Fruit fly (Drosophila melanogaster): Measurements from ENCODE around the gene Or67c.

The Or67c gene

DNA sequence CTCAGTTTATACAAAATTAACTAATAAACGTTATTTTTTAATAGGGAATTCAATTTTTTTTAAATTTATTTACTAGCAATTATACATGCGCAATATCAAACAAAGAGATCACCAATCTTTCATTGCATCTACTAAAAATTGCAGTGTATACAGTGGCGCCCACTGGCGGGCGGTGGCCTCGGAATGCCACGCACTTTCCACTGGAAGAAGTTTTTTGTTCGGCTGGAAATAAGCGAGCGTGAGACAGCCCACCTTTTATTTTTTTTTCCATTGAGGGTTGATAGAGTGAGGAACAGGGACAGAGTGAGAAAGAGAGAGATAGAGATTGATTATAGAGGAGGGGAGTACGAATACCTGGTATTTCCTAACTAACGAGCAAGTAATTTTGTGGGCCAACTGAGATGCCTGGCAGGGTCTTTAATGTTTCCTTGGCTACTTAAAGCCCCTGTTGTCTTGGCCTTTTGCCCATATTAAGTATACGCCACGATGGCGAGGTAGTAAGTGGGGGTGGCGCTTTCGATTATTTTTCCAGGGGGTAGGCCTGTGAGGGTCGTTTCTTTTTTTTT, 27.2 kb upstream of the Or67c start:
- no peak for TF ChIP-seq CG7045 (GFP tag; optimal IDR thresholded peaks at IDR 0.05)

DNA sequence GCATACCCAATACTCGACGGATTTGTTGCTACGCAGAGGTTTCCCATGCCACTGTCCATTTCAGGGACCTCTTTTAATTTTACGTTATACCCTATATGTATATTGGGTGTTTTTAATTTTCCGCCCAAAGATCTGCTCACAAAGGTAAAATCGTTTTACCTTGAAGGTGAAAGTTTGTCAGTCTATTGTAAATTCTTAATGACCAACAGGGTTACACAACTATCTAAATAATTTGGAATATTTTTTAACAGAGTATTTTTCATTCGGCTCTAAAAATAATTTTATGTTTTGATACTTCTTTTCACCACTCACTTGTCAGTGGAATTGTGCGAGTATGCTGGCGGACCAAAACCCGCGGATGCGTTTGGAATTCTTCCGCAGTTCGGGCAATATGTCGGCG, 23.1 kb upstream of the Or67c start:
- no peak for TF ChIP-seq CG7101 (tag; optimal IDR thresholded peaks at IDR 0.05)
- no peak for TF ChIP-seq pad (GFP tag; optimal IDR thresholded peaks at IDR 0.05)
- no peak for TF ChIP-seq Crg-1 (GFP tag; optimal IDR thresholded peaks at IDR 0.05)
- no peak for TF ChIP-seq CG11617 (GFP tag; optimal IDR thresholded peaks at IDR 0.05)
- TF ChIP-seq CG1620 (GFP tag; optimal IDR thresholded peaks at IDR 0.05), result no peak
- no peak for TF ChIP-seq toe (GFP tag; optimal IDR thresholded peaks at IDR 0.05)
- no peak for TF ChIP-seq CG14711 (tag; optimal IDR thresholded peaks at IDR 0.05)
- TF ChIP-seq Mnt (GFP tag; optimal IDR thresholded peaks at IDR 0.05), result no peak
- TF ChIP-seq cic (GFP tag; optimal IDR thresholded peaks at IDR 0.05), result no peak
- no peak for TF ChIP-seq CG7045 (GFP tag; optimal IDR thresholded peaks at IDR 0.05)
- no peak for TF ChIP-seq cnc (optimal IDR thresholded peaks at IDR 0.05)
- TF ChIP-seq ovo (GFP tag; optimal IDR thresholded peaks at IDR 0.05), result no peak

DNA sequence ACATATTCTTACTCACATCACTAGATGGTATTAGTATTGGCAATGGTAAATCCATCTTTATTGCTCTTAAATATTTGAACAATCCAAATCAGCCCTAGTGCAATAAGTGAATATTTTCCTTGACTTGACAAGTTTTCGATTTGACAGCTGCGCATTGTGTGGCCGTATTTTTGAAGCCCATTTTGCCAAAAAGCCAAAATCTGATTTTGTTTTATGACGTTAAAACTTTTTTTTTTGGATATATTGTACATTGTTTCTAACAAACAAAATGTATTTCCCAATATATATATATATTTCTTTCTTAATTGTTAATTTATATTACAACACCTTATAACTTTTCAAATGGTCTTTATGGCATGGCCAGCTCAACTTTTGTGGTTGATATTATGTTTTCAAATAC, 22.5 kb upstream of the Or67c start, which contains the start of gene can:
TSS of gene can (minus strand) at position 101 of the 400 bp plus-strand sequence.
- TF ChIP-seq toe (GFP tag; optimal IDR thresholded peaks at IDR 0.05) (no peak), ovo (GFP tag; optimal IDR thresholded peaks at IDR 0.05) (no peak), CG7045 (GFP tag; optimal IDR thresholded peaks at IDR 0.05) (no peak), CG1620 (GFP tag; optimal IDR thresholded peaks at IDR 0.05) (no peak), Crg-1 (GFP tag; optimal IDR thresholded peaks at IDR 0.05) (no peak), CG7101 (tag; optimal IDR thresholded peaks at IDR 0.05) (no peak), Mnt (GFP tag; optimal IDR thresholded peaks at IDR 0.05) (no peak), pad (GFP tag; optimal IDR thresholded peaks at IDR 0.05) (no peak), CG33017 (tag; optimal IDR thresholded peaks at IDR 0.05) (no peak), cnc (optimal IDR thresholded peaks at IDR 0.05) (no peak), bab1 (GFP tag; optimal IDR thresholded peaks at IDR 0.05) (no peak), CG5204 (GFP tag; optimal IDR thresholded peaks at IDR 0.05) (no peak), Hr96 (GFP tag; optimal IDR thresholded peaks at IDR 0.05) (no peak), CG11617 (GFP tag; optimal IDR thresholded peaks at IDR 0.05) (no peak)

DNA sequence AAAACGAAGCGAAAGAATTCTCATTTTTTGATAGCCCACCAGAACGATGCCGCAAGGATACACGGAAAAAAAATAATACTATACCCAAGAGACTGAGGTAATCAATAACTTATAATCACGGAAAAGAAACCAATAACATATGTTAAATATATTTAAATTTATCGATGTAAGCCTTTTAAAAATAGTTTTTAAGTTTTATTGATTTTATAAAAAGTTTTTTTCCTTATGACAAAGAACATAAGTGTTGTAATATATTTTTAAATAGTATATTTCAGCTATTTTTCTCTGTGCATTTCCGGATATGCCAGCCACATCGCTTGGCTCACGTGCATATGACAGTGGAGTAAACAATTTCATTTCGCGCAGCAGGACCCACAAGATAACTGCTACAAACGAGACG, 18.3 kb upstream of the Or67c start:
- TF ChIP-seq CG33017 (tag; optimal IDR thresholded peaks at IDR 0.05) (no peak), CG7101 (tag; optimal IDR thresholded peaks at IDR 0.05) (no peak), bab1 (GFP tag; optimal IDR thresholded peaks at IDR 0.05) (no peak)

DNA sequence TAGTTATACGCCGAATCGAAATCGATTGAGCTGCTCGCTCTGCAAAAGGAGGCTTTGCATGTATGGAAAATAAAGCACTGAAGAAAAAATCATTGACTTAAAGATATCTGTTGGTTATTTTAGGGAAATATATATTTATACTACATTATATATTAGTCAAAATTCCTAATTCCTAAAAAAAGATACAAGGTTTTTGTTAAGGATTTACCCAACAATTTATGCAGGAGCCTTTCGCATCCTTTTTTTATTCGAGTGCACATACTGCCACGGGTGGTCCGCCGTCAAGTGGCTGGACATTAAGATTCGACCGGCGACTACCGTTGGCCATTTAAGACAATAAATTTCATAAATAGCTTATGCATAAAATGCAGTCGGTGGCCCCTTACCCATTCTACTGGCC, 16.7 kb upstream of the Or67c start:
- TF ChIP-seq pad (GFP tag; optimal IDR thresholded peaks at IDR 0.05), result no peak
- no peak for TF ChIP-seq CG11617 (GFP tag; optimal IDR thresholded peaks at IDR 0.05)
- TF ChIP-seq Hr96 (GFP tag; optimal IDR thresholded peaks at IDR 0.05), result no peak
- no peak for TF ChIP-seq bab1 (GFP tag; optimal IDR thresholded peaks at IDR 0.05)
- no peak for TF ChIP-seq CG33017 (tag; optimal IDR thresholded peaks at IDR 0.05)

DNA sequence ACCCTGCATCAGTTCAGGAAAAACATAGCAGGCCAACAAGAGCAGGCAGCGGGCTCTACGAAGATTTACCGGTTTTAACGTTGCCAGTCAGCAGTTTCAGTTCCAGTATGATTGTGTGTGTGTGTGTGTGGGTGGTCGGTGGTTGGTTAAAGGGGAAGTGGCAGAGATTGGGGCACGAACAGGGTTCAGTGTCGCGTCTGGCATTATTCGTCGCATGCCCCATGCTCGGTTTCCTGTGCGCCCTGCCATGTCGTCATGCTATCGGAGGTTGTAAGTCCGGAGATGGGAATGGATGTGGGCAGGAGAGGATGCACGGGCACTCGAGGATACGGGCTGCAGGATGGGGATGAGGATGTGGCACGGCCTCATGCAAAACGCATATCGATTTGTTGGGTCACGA, 14.2 kb upstream of the Or67c start:
- TF ChIP-seq CG33017 (tag; optimal IDR thresholded peaks at IDR 0.05), result no peak
- TF ChIP-seq Hr96 (GFP tag; optimal IDR thresholded peaks at IDR 0.05), result no peak
- TF ChIP-seq Crg-1 (GFP tag; optimal IDR thresholded peaks at IDR 0.05), result no peak
- no peak for TF ChIP-seq Clk (GFP tag; optimal IDR thresholded peaks at IDR 0.05)
- TF ChIP-seq toe (GFP tag; optimal IDR thresholded peaks at IDR 0.05), result no peak
- no peak for TF ChIP-seq pad (GFP tag; optimal IDR thresholded peaks at IDR 0.05)
- no peak for TF ChIP-seq ovo (GFP tag; optimal IDR thresholded peaks at IDR 0.05)
- TF ChIP-seq CG1620 (GFP tag; optimal IDR thresholded peaks at IDR 0.05), result no peak
- no peak for TF ChIP-seq Mnt (GFP tag; optimal IDR thresholded peaks at IDR 0.05)
- TF ChIP-seq CG7101 (tag; optimal IDR thresholded peaks at IDR 0.05), result no peak
- TF ChIP-seq CG11617 (GFP tag; optimal IDR thresholded peaks at IDR 0.05), result no peak
- no peak for TF ChIP-seq CG12768 (GFP tag; optimal IDR thresholded peaks at IDR 0.05)
- TF ChIP-seq CG14711 (tag; optimal IDR thresholded peaks at IDR 0.05), result no peak
- TF ChIP-seq bab1 (GFP tag; optimal IDR thresholded peaks at IDR 0.05), result no peak
- TF ChIP-seq cic (GFP tag; optimal IDR thresholded peaks at IDR 0.05), result no peak
- TF ChIP-seq CG7045 (GFP tag; optimal IDR thresholded peaks at IDR 0.05), result no peak
- TF ChIP-seq kay (GFP tag; ENCODE audit: borderline replicate concordance), result no peak
- no peak for TF ChIP-seq CG5204 (GFP tag; optimal IDR thresholded peaks at IDR 0.05)
- TF ChIP-seq tj (GFP tag; optimal IDR thresholded peaks at IDR 0.05), result no peak
- TF ChIP-seq cnc (optimal IDR thresholded peaks at IDR 0.05), result no peak

DNA sequence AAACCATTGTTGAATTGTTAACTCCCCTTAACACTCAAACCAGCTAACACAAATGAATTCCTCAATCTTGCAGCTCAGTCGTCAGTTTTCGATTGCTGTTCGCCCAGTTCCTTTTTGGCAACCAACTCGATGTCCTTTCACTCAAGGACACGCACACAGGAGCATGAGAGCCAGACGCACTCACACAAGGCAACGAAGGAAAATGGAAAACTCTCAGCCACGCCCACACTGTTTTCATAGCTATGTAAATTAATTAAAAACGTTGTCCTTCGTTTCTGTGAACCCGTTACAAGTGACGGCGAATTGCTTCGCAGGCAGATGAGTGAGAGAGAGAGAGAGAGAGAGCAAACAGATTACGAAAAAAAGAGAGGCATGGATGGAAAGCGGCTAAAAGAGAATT, 9.6 kb upstream of the Or67c start:
- no peak for TF ChIP-seq bab1 (GFP tag; optimal IDR thresholded peaks at IDR 0.05)
- TF ChIP-seq cnc (optimal IDR thresholded peaks at IDR 0.05), result no peak
- TF ChIP-seq kay (GFP tag; ENCODE audit: borderline replicate concordance), result no peak
- no peak for TF ChIP-seq cic (GFP tag; optimal IDR thresholded peaks at IDR 0.05)
- TF ChIP-seq Crg-1 (GFP tag; optimal IDR thresholded peaks at IDR 0.05), result no peak
- TF ChIP-seq tj (GFP tag; optimal IDR thresholded peaks at IDR 0.05), result no peak

DNA sequence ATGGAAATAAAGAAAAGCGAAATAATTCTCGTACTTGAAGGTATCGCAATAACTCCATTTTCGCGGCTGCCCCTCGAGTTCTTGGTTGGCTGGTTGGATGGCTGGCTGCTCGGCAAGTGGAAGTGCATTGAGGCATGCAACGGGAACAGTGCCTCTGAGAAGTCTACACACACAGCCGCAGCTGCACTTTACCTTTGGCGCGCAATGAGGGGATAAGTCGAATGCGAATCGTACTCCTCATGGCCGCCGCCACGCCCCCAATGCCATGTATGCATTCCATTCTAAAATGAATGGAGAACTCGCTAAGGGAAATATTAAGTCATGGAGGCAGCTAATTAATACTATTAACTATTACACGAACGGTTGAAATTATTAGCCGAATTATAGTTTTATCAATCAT, 5.3 kb upstream of the Or67c start:
- no peak for TF ChIP-seq Hr96 (GFP tag; optimal IDR thresholded peaks at IDR 0.05)
- no peak for TF ChIP-seq bab1 (GFP tag; optimal IDR thresholded peaks at IDR 0.05)
- no peak for TF ChIP-seq pad (GFP tag; optimal IDR thresholded peaks at IDR 0.05)
- TF ChIP-seq tj (GFP tag; optimal IDR thresholded peaks at IDR 0.05), result no peak
- TF ChIP-seq ovo (GFP tag; optimal IDR thresholded peaks at IDR 0.05), result no peak
- TF ChIP-seq toe (GFP tag; optimal IDR thresholded peaks at IDR 0.05), result no peak
- TF ChIP-seq CG12768 (GFP tag; optimal IDR thresholded peaks at IDR 0.05), result no peak
- no peak for TF ChIP-seq CG1620 (GFP tag; optimal IDR thresholded peaks at IDR 0.05)
- no peak for TF ChIP-seq CG5204 (GFP tag; optimal IDR thresholded peaks at IDR 0.05)
- TF ChIP-seq CG33017 (tag; optimal IDR thresholded peaks at IDR 0.05), result no peak
- no peak for TF ChIP-seq cnc (optimal IDR thresholded peaks at IDR 0.05)
- no peak for TF ChIP-seq Crg-1 (GFP tag; optimal IDR thresholded peaks at IDR 0.05)
- no peak for TF ChIP-seq CG14711 (tag; optimal IDR thresholded peaks at IDR 0.05)
- no peak for TF ChIP-seq Mnt (GFP tag; optimal IDR thresholded peaks at IDR 0.05)
- no peak for TF ChIP-seq CG7045 (GFP tag; optimal IDR thresholded peaks at IDR 0.05)

Measured in whole organism, adult.